Worm (Caenorhabditis elegans): ENCODE data around the gene M28.10.

Gene M28.10

ce11 chrII:10658576-10659256, 11.4 kb downstream of the M28.10 start, which contains the start of the genes snu-13 and rsp-7 (continued):
- no peak for TF ChIP-seq athp-1 (tag; optimal IDR thresholded peaks at IDR 0.05)
- no peak for TF ChIP-seq lsy-27 (tag; optimal IDR thresholded peaks at IDR 0.05; ENCODE audit: borderline replicate concordance, insufficient read depth)
- TF ChIP-seq rcor-1 (GFP tag; IDR thresholded peaks at IDR 0.05): 0 out of 2 replicates have a peak, but pooled peaks have one; percentile 6
- TF ChIP-seq nhr-120 (GFP tag; IDR thresholded peaks at IDR 0.05): no peak
- no peak for TF ChIP-seq T07F8.4 (tag; optimal IDR thresholded peaks at IDR 0.05)
- peak in 1 of 3 experiments; percentile 50 for TF ChIP-seq lin-35 (GFP tag; optimal IDR thresholded peaks at IDR 0.05)
- TF ChIP-seq lin-40 (tag; optimal IDR thresholded peaks at IDR 0.05): peak; percentile 37
- no peak for TF ChIP-seq aptf-2 (GFP tag; conservative IDR thresholded peaks at IDR 0.05)
- TF ChIP-seq ccch-3 (GFP tag; optimal IDR thresholded peaks at IDR 0.05): no peak
- TF ChIP-seq atf-7 (tag; optimal IDR thresholded peaks at IDR 0.05): no peak
- no peak for TF ChIP-seq ceh-79 (tag; optimal IDR thresholded peaks at IDR 0.05)
- no peak for TF ChIP-seq die-1 (tag; optimal IDR thresholded peaks at IDR 0.05)
- TF ChIP-seq aptf-3 (GFP tag; IDR thresholded peaks at IDR 0.05): no peak
- TF ChIP-seq cebp-1 (GFP tag; IDR thresholded peaks at IDR 0.05): no peak
- peak; percentile 36 for TF ChIP-seq cebp-1 (tag; optimal IDR thresholded peaks at IDR 0.05)
- no peak for TF ChIP-seq K11D2.4 (GFP tag; IDR thresholded peaks at IDR 0.05)
- no peak for TF ChIP-seq let-607 (tag; optimal IDR thresholded peaks at IDR 0.05)
- no peak for TF ChIP-seq Y53F4B.3 (GFP tag; IDR thresholded peaks at IDR 0.05)
- no peak for TF ChIP-seq pbrm-1 (GFP tag; IDR thresholded peaks at IDR 0.05)
- no peak for TF ChIP-seq madf-10 (tag; optimal IDR thresholded peaks at IDR 0.05)
- no peak for TF ChIP-seq ceh-40 (GFP tag; IDR thresholded peaks at IDR 0.05)
- TF ChIP-seq tbp1 (GFP tag; optimal IDR thresholded peaks at IDR 0.05): peak; percentile 41
- TF ChIP-seq lin-54 (GFP tag; optimal IDR thresholded peaks at IDR 0.05): peak; percentile 68
- no peak for TF ChIP-seq F52B5.7 (tag; optimal IDR thresholded peaks at IDR 0.05)
- peak; percentile 54 for TF ChIP-seq tlf-1 (GFP tag; optimal IDR thresholded peaks at IDR 0.05)
- TF ChIP-seq Y79H2A.3 (GFP tag; conservative IDR thresholded peaks at IDR 0.05): no peak
- no peak for TF ChIP-seq B0019.2 (GFP tag; conservative IDR thresholded peaks at IDR 0.05)
- peak; percentile 68 for TF ChIP-seq ceh-91 (GFP tag; IDR thresholded peaks at IDR 0.05)
- TF ChIP-seq egrh-3 (GFP tag; IDR thresholded peaks at IDR 0.05): no peak
- no peak for TF ChIP-seq mxl-1 (tag; optimal IDR thresholded peaks at IDR 0.05)
- TF ChIP-seq D2030.7 (GFP tag; IDR thresholded peaks at IDR 0.05): peak; percentile 22; the same call in 1 of the 2 replicates
- TF ChIP-seq xnd-1 (tag; optimal IDR thresholded peaks at IDR 0.05): peak; percentile 33
- no peak for TF ChIP-seq pha-4 (tag; optimal IDR thresholded peaks at IDR 0.05)
- TF ChIP-seq efl-1 (GFP tag; optimal IDR thresholded peaks at IDR 0.05): peak; percentile 34
- TF ChIP-seq Y67H2A.10 (GFP tag; conservative IDR thresholded peaks at IDR 0.05): no peak
- no peak for TF ChIP-seq hmg-20 (GFP tag; IDR thresholded peaks at IDR 0.05)
- no peak for TF ChIP-seq snpc-1.3 (tag; optimal IDR thresholded peaks at IDR 0.05; ENCODE audit: insufficient read depth)
- no peak for TF ChIP-seq F39B2.1 (GFP tag; IDR thresholded peaks at IDR 0.05)
- no peak for TF ChIP-seq B0261.1 (tag; optimal IDR thresholded peaks at IDR 0.05)
- TF ChIP-seq egl-44 (GFP tag; IDR thresholded peaks at IDR 0.05): no peak
- no peak for TF ChIP-seq T26A5.8 (tag; optimal IDR thresholded peaks at IDR 0.05)
- no peak for TF ChIP-seq nhr-90 (tag; optimal IDR thresholded peaks at IDR 0.05)
- TF ChIP-seq unc-130 (GFP tag; optimal IDR thresholded peaks at IDR 0.05): no peak
- no peak for TF ChIP-seq mes-4 (tag; optimal IDR thresholded peaks at IDR 0.05)
- TF ChIP-seq fkh-3 (tag; optimal IDR thresholded peaks at IDR 0.05): no peak
- TF ChIP-seq lin-26 (GFP tag; IDR thresholded peaks at IDR 0.05): no peak
- no peak for TF ChIP-seq gei-17 (GFP tag; optimal IDR thresholded peaks at IDR 0.05)
- no peak for TF ChIP-seq ztf-3 (GFP tag; optimal IDR thresholded peaks at IDR 0.05)
- TF ChIP-seq nhr-27 (tag; optimal IDR thresholded peaks at IDR 0.05): no peak
